Fruit fly (Drosophila melanogaster) Kc167 (cell line): ENCODE measurements around the gene CG10681.

Experiments used
- Myc ChIP-seq: fragments of >200 bp; optimal IDR thresholded peaks from 2 replicates; lab custom pipeline; 2017; ENCODE audit warnings: missing external identifiers
- Sin3A ChIP-seq: fragments of >200 bp; optimal IDR thresholded peaks from 2 replicates; lab custom pipeline; 2018; ENCODE audit warnings: missing external identifiers
- h ChIP-seq: fragments of >200 bp; optimal IDR thresholded peaks from 3 replicates; lab custom pipeline; 2018; ENCODE audit warnings: missing external identifiers
- insv ChIP-seq: fragments of >200 bp; optimal IDR thresholded peaks from 3 replicates; lab custom pipeline; 2018; ENCODE audit warnings: missing external identifiers
- psq ChIP-seq: fragments of >200 bp; optimal IDR thresholded peaks from 2 replicates; lab custom pipeline; 2017; ENCODE audit warnings: missing external identifiers
- ttk ChIP-seq: sonication (Bioruptor generic); optimal IDR thresholded peaks from 2 replicates; lab custom pipeline; 2017; ENCODE audit warnings: missing external identifiers

CG10681 gene

DNA sequence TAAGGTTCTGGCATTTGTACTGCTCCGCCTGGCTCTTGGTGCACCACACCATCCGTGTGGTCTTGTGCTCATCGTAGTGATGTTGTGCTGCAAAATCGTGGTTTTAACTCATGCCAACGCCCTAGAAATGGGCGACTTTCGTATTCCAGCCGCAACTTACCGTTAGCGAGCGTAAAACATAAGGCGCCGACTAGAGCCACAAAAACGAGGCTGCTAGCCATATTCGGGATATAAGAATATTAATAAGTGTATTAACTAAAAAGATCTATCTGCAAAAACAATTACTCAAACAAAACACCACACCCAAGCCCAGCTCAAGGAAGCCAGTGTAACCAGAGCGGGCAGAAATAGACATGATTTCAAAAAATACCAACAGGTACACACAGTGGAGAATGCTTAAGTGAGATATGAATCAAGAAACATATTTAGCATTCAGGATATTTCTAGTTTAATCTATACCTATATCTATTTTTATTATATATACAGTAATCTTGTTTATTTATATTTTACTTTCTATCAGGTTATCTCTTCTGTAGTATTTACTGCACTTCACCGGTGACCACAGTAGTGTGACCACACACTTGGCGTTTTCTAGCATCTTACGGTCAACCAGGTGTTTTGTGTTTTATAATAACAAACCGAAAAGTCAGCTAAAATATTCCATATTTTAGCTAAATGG, 32.2 kb downstream of the CG10681 start, which contains the start of the genes Tsf2 and CG34242:
Gene Tsf2 (minus strand): TSS at position 333 of the 679 bp plus-strand sequence.
Gene CG34242 (plus strand): TSS at position 605 of the 679 bp plus-strand sequence.
- TF ChIP-seq ttk (lab: Kevin White, UChicago) (no peak), insv (lab: Kevin White, UChicago) (no peak), h (no peak), Myc (no peak), Sin3A (lab: Kevin White, UChicago) (no peak), psq (lab: Kevin White, UChicago) (no peak)

DNA sequence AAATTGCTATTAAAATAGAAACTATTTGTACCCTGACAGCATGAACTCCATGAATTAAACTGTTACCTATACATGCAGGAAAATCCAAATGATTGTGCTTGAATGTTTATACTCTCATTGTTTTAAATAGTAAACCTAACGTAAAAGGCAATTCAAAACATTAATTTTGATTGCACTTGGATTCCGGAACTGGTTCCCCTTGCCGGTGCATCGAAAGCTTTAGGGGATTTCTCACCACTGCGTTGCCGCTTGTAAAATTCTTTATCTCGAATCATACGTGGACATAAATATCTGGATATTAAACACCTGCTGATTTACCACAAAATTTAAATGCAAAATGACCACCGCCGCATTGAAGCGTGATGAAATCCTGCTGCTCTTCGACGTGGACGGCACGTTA, 33.0 kb downstream of the CG10681 start, which contains the start of gene Pmm2:
Gene Pmm2 (plus strand): TSS at position 273 of the 400 bp plus-strand sequence.
- TF ChIP-seq psq (lab: Kevin White, UChicago) (no peak), Sin3A (lab: Kevin White, UChicago) (no peak), ttk (lab: Kevin White, UChicago) (no peak), h (no peak), insv (lab: Kevin White, UChicago) (no peak)

dm6 chr3L:12537123-12537522, 35.8 kb downstream of the CG10681 start, which contains the start of gene CG4069:
CG4069 (minus strand) TSS chr3L:12537315.
- no peak for TF ChIP-seq ttk (lab: Kevin White, UChicago)
- TF ChIP-seq insv (lab: Kevin White, UChicago) = no peak
- no peak for TF ChIP-seq Sin3A (lab: Kevin White, UChicago)
- no peak for TF ChIP-seq psq (lab: Kevin White, UChicago)
- TF ChIP-seq Myc = no peak

dm6 chr3L:12549471-12549870, 48.2 kb downstream of the CG10681 start:
- TF ChIP-seq insv (lab: Kevin White, UChicago) = no peak
- TF ChIP-seq psq (lab: Kevin White, UChicago) = no peak
- TF ChIP-seq Sin3A (lab: Kevin White, UChicago) = no peak
- TF ChIP-seq ttk (lab: Kevin White, UChicago) = no peak
- no peak for TF ChIP-seq Myc
- TF ChIP-seq h = no peak

DNA sequence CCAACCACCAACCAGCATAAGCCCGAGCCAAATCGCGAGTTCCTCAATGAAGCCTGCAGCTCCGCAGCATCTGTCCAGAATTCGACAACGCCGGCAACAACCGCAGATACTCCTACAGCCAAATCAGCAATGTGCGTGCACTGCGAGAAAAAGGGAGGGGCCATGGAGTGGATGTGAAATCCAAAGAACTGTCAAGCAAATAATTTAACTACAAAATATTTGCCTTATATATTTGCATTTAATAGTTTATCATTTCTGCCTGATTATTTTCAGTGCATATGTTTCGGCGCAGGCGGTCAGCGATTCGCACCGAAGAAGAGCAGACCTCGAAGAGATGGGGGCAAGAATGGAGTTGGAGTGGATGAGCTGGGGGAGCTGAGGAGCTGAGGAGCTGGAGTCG, 50.4 kb downstream of the CG10681 start:
- no peak for TF ChIP-seq Sin3A (lab: Kevin White, UChicago)
- no peak for TF ChIP-seq psq (lab: Kevin White, UChicago)
- TF ChIP-seq ttk (lab: Kevin White, UChicago) = no peak
